Fruit fly (Drosophila melanogaster): Measurements from ENCODE around the gene modSP.
A peak's percentile ranks its signal among the peaks of the same experiment; 100 is the strongest.

modSP gene

DNA sequence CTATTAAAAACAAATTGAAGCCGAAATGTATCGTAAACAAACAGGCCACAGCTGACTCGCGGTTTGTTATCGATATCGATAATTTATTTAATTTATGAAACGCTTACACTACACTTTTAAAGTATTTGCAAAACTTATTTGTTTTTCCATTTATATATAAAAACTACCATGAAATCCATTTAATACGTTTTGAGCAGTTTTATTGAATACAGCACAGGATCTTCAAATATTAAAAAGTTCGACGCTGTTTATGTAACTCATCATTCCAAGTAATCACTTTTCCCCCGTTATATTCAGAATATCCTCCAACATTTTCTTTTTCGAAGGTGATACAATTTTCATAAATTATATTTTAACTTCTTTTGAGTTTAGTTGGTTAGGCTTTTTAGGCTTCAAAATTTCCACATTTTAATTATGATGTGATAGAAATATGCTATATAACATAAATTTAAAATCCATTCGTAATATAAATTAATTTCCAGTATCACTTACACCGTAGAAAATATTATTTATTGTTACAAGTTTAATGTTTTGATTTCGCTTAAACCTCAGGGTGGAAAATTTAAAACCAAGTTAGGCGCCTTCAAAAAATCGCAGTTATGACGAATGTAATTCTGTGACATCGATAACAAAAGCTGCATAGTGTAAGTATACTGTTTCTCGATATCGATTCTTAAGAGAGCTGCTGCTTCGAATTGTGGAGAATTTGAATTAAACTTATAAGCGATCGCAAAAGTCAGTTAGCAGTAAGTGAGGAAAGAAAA lies 8.3 kb downstream of the modSP start, which contains the start of the genes CG10324 and CCT3 (continued):
- TF ChIP-seq CG13894 (tag; optimal IDR thresholded peaks at IDR 0.05) (peak; percentile 25), bcd (GFP tag; optimal IDR thresholded peaks at IDR 0.05) (peak; percentile 62), CG15514 (GFP tag; optimal IDR thresholded peaks at IDR 0.05) (peak; percentile 35), sd (tag; optimal IDR thresholded peaks at IDR 0.05) (no peak), Dref (GFP tag; IDR thresholded peaks at IDR 0.05) (peak; percentile 82), CG17829 (tag; optimal IDR thresholded peaks at IDR 0.05) (peak; percentile 68), gce (GFP tag; IDR thresholded peaks at IDR 0.05) (no peak), mam (GFP tag; optimal IDR thresholded peaks at IDR 0.05) (peak; percentile 45), NC2β (GFP tag; optimal IDR thresholded peaks at IDR 0.05) (peak; percentile 50), ham (GFP tag; IDR thresholded peaks at IDR 0.05) (no peak), CG9215 (GFP tag; IDR thresholded peaks at IDR 0.05) (peak; percentile 24; the same call in 1 of the 2 replicates), croc (GFP tag; conservative IDR thresholded peaks at IDR 0.05) (peak; percentile 51; the same call in 1 of the 3 replicates), CG10543 (GFP tag; optimal IDR thresholded peaks at IDR 0.05) (peak; percentile 82), gsb-n (tag; optimal IDR thresholded peaks at IDR 0.05) (no peak), CG18599 (GFP tag; optimal IDR thresholded peaks at IDR 0.05) (no peak), HHEX (GFP tag; optimal IDR thresholded peaks at IDR 0.05) (peak; percentile 51), CG32532 (GFP tag; IDR thresholded peaks at IDR 0.05) (peak; percentile 74), zen (tag; optimal IDR thresholded peaks at IDR 0.05) (peak; percentile 41), Dbx (GFP tag; IDR thresholded peaks at IDR 0.05) (peak; percentile 44; the same call in 1 of the 3 replicates), CG10267 (tag; optimal IDR thresholded peaks at IDR 0.05) (peak; percentile 63), CG7963 (GFP tag; IDR thresholded peaks at IDR 0.05; ENCODE audit: partially characterized antibody) (peak; percentile 48; the same call in 1 of the 3 replicates), ems (GFP tag; optimal IDR thresholded peaks at IDR 0.05) (peak; percentile 5), trem (tag; optimal IDR thresholded peaks at IDR 0.05) (peak; percentile 46), chn (GFP tag; optimal IDR thresholded peaks at IDR 0.05) (peak; percentile 59), Atf6 (GFP tag; IDR thresholded peaks at IDR 0.05) (peak; percentile 64; the same call in 1 of the 2 replicates), CTCF (GFP tag; optimal IDR thresholded peaks at IDR 0.05) (no peak), sob (GFP tag; IDR thresholded peaks at IDR 0.05) (peak; percentile 34; the same call in 1 of the 2 replicates), CG12219 (GFP tag; optimal IDR thresholded peaks at IDR 0.05) (peak; percentile 22), CG8924 (tag; optimal IDR thresholded peaks at IDR 0.05) (peak; percentile 82), CG1233 (GFP tag; optimal IDR thresholded peaks at IDR 0.05) (peak; percentile 51), ro (GFP tag; IDR thresholded peaks at IDR 0.05) (no peak), Trl (optimal IDR thresholded peaks at IDR 0.05) (no peak), Trl (GFP tag; optimal IDR thresholded peaks at IDR 0.05) (peak; percentile 28), sens (GFP tag) (peak; percentile 93), toy (GFP tag; IDR thresholded peaks at IDR 0.05) (no peak), CG17328 (GFP tag; IDR thresholded peaks at IDR 0.05) (peak; percentile 40; the same call in 1 of the 2 replicates), CG6654 (GFP tag; optimal IDR thresholded peaks at IDR 0.05) (no peak), wor (GFP tag; IDR thresholded peaks at IDR 0.05) (0 out of 2 replicates have a peak, but pooled peaks have one; percentile 19), Ssrp (tag; optimal IDR thresholded peaks at IDR 0.05) (peak; percentile 73), CG7372 (GFP tag; IDR thresholded peaks at IDR 0.05) (peak; percentile 67), jumu (GFP tag; optimal IDR thresholded peaks at IDR 0.05) (peak; percentile 10), CG14965 (GFP tag; optimal IDR thresholded peaks at IDR 0.05; ENCODE audit: borderline replicate concordance) (no peak), schlank (tag; optimal IDR thresholded peaks at IDR 0.05) (peak; percentile 8), YL-1 (GFP tag; optimal IDR thresholded peaks at IDR 0.05) (no peak), CG6254 (GFP tag; optimal IDR thresholded peaks at IDR 0.05) (peak; percentile 18), CG13424 (tag; optimal IDR thresholded peaks at IDR 0.05) (peak; percentile 81), CG2712 (tag; optimal IDR thresholded peaks at IDR 0.05) (peak; percentile 71), Antp (GFP tag; optimal IDR thresholded peaks at IDR 0.05) (no peak), CG17186 (GFP tag; optimal IDR thresholded peaks at IDR 0.05) (no peak), Lpt (GFP tag; optimal IDR thresholded peaks at IDR 0.05) (no peak)
